Worm (Caenorhabditis elegans) whole organism, L4 larva: ENCODE data around the gene tag-342.

Experiments used
- F37D6.2 ChIP-seq: sonication (generic microtip); optimal IDR thresholded peaks from 2 replicates; lab custom pipeline; 2016; ENCODE audit warnings: mild to moderate bottlenecking, missing genetic modification characterization, missing compliant biosample characterization
- F44E2.7 ChIP-seq: fragments of 200-800 bp; sonication (Bioruptor generic); IDR thresholded peaks from 2 replicates; pipeline ENCODE4 v2.1.2; 2022; ENCODE audit warnings: missing genetic modification characterization, missing compliant biosample characterization
- F49E8.2 ChIP-seq: sonication (generic microtip); optimal IDR thresholded peaks from 2 replicates; lab custom pipeline; 2016; ENCODE audit warnings: missing compliant biosample characterization, mild to moderate bottlenecking, missing genetic modification characterization, borderline replicate concordance
- Y105C5A.15 ChIP-seq: fragments of 200-800 bp; sonication (Bioruptor generic); IDR thresholded peaks from 2 replicates; pipeline ENCODE4 v1.3.6; 2022; ENCODE audit warnings: missing genetic modification characterization, missing compliant biosample characterization
- aly-2 ChIP-seq: sonication (generic microtip); optimal IDR thresholded peaks from 2 replicates; lab custom pipeline; 2018; ENCODE audit warnings: missing biosample characterization, missing genetic modification characterization
- ceh-28 ChIP-seq: fragments of 150-350 bp; optimal IDR thresholded peaks from 2 replicates; lab custom pipeline; 2014; ENCODE audit warnings: missing biosample characterization, missing genetic modification reagents, missing genetic modification characterization
- ceh-32 ChIP-seq: sonication (generic microtip); optimal IDR thresholded peaks from 2 replicates; lab custom pipeline; 2016; ENCODE audit warnings: mild to moderate bottlenecking, missing genetic modification characterization, missing compliant biosample characterization; ENCODE audit not compliant: poor library complexity
- ceh-44 ChIP-seq: fragments of 200-800 bp; sonication (Bioruptor generic); IDR thresholded peaks from 2 replicates; pipeline ENCODE4 v1.3.6; 2022; ENCODE audit warnings: missing genetic modification reagents, missing genetic modification characterization, missing compliant biosample characterization
- ceh-62 ChIP-seq: sonication (generic microtip); optimal IDR thresholded peaks from 2 replicates; lab custom pipeline; 2017; ENCODE audit warnings: missing biosample characterization, missing genetic modification characterization
- daf-16 ChIP-seq, 3 experiments: sonication (generic microtip); optimal IDR thresholded peaks; 2 replicates each; lab custom pipeline; 2016 to 2017; ENCODE audit warnings: missing genetic modification characterization in 3 of 3, missing genetic modification reagents in 3 of 3, mild to moderate bottlenecking in 2 of 3, missing compliant biosample characterization in 2 of 3, missing biosample characterization in 1 of 3, moderate library complexity in 1 of 3
- dmd-8 ChIP-seq: fragments of 200-800 bp; sonication (Bioruptor generic); IDR thresholded peaks from 2 replicates; pipeline ENCODE4 v1.3.6; 2022; ENCODE audit warnings: missing genetic modification characterization, missing compliant biosample characterization
- dmd-9 ChIP-seq: fragments of 200-800 bp; sonication (Bioruptor generic); IDR thresholded peaks from 2 replicates; pipeline ENCODE4 v1.3.6; 2022; ENCODE audit warnings: missing genetic modification reagents, missing genetic modification characterization, missing compliant biosample characterization
- dpl-1 ChIP-seq: fragments of 150-350 bp; optimal IDR thresholded peaks from 2 replicates; lab custom pipeline; 2014; ENCODE audit warnings: missing biosample characterization, missing genetic modification reagents, missing genetic modification characterization
- duxl-1 ChIP-seq: sonication (generic microtip); optimal IDR thresholded peaks from 2 replicates; lab custom pipeline; 2016; ENCODE audit warnings: mild to moderate bottlenecking, missing genetic modification characterization, moderate library complexity, missing compliant biosample characterization; ENCODE audit not compliant: poor library complexity
- egl-43 ChIP-seq: fragments of 200-800 bp; sonication (Bioruptor generic); IDR thresholded peaks from 2 replicates; pipeline ENCODE4 v1.3.6; 2022; ENCODE audit warnings: missing genetic modification reagents, missing genetic modification characterization, missing compliant biosample characterization
- fkh-10 ChIP-seq: fragments of 150-350 bp; optimal IDR thresholded peaks from 2 replicates; lab custom pipeline; 2014; ENCODE audit warnings: missing biosample characterization, missing genetic modification reagents, missing genetic modification characterization
- fos-1 ChIP-seq: fragments of 150-350 bp; optimal IDR thresholded peaks from 2 replicates; lab custom pipeline; 2014; ENCODE audit warnings: missing biosample characterization, missing genetic modification characterization
- hlh-11 ChIP-seq: fragments of 200-800 bp; sonication (Bioruptor generic); optimal IDR thresholded peaks from 2 replicates; lab custom pipeline; 2018; ENCODE audit warnings: mild to moderate bottlenecking, missing genetic modification characterization, missing compliant biosample characterization
- lin-29 ChIP-seq: fragments of 200-800 bp; sonication (Bioruptor generic); IDR thresholded peaks from 2 replicates; pipeline ENCODE4 v1.3.6; 2022; ENCODE audit warnings: missing genetic modification reagents, missing genetic modification characterization, missing compliant biosample characterization
- lin-38 ChIP-seq: fragments of 200-800 bp; sonication (Bioruptor generic); IDR thresholded peaks from 2 replicates; pipeline ENCODE4 v1.3.6; 2022; ENCODE audit warnings: missing genetic modification reagents, missing genetic modification characterization, missing compliant biosample characterization
- lin-39 ChIP-seq: fragments of 150-350 bp; optimal IDR thresholded peaks from 2 replicates; lab custom pipeline; 2014; ENCODE audit warnings: missing biosample characterization, missing genetic modification reagents, missing genetic modification characterization
- lir-3 ChIP-seq: sonication (generic microtip); optimal IDR thresholded peaks from 2 replicates; lab custom pipeline; 2016; ENCODE audit warnings: mild to moderate bottlenecking, missing genetic modification characterization, missing compliant biosample characterization
- lsy-2 ChIP-seq, 2 experiments: fragments of 150-350 bp in 1 of 2; sonication (generic microtip) in 1 of 2; optimal IDR thresholded peaks; 2 replicates each; lab custom pipeline; 2014 to 2017; ENCODE audit warnings: missing biosample characterization in 2 of 2, missing genetic modification characterization in 2 of 2
- madf-5 ChIP-seq, 2 experiments: fragments of 200-800 bp; sonication (Bioruptor generic); IDR thresholded peaks; 2 replicates each; pipeline ENCODE4 v1.3.6; 2022; ENCODE audit warnings: missing compliant biosample characterization in 2 of 2, missing genetic modification characterization in 2 of 2
- madf-9 ChIP-seq: fragments of 200-800 bp; sonication (Bioruptor generic); conservative IDR thresholded peaks from 2 replicates; pipeline ENCODE4 v1.3.6; 2022; ENCODE audit warnings: missing genetic modification reagents, missing genetic modification characterization, missing compliant biosample characterization
- mep-1 ChIP-seq: fragments of 150-350 bp; sonication (generic microtip); optimal IDR thresholded peaks from 3 replicates; lab custom pipeline; 2014; ENCODE audit warnings: missing biosample characterization, missing genetic modification characterization
- mes-2 ChIP-seq: sonication (generic microtip); optimal IDR thresholded peaks from 2 replicates; lab custom pipeline; 2016; ENCODE audit warnings: missing genotype, mild to moderate bottlenecking, missing genetic modification characterization, missing compliant biosample characterization; ENCODE audit not compliant: poor library complexity, severe bottlenecking
- nhr-111 ChIP-seq: fragments of 200-800 bp; sonication (Bioruptor generic); optimal IDR thresholded peaks from 2 replicates; lab custom pipeline; 2018; ENCODE audit warnings: mild to moderate bottlenecking, missing genetic modification characterization, missing compliant biosample characterization
- nhr-28 ChIP-seq: fragments of 150-350 bp; optimal IDR thresholded peaks from 2 replicates; lab custom pipeline; 2014; ENCODE audit warnings: missing biosample characterization, missing genetic modification characterization
- nhr-41 ChIP-seq: fragments of 200-800 bp; sonication (Bioruptor generic); IDR thresholded peaks from 2 replicates; pipeline ENCODE4 v1.3.6; 2022; ENCODE audit warnings: missing genetic modification reagents, missing genetic modification characterization, missing compliant biosample characterization
- nhr-76 ChIP-seq: fragments of 150-350 bp; optimal IDR thresholded peaks from 2 replicates; lab custom pipeline; 2014; ENCODE audit warnings: missing biosample characterization, missing genetic modification characterization
- nhr-77 ChIP-seq: fragments of 150-350 bp; optimal IDR thresholded peaks from 2 replicates; lab custom pipeline; 2014; ENCODE audit warnings: missing biosample characterization, missing genetic modification characterization
- saeg-2 ChIP-seq: fragments of 200-800 bp; sonication (Bioruptor generic); IDR thresholded peaks from 2 replicates; pipeline ENCODE4 v1.3.6; 2022; ENCODE audit warnings: missing genetic modification reagents, missing genetic modification characterization, missing compliant biosample characterization
- sdz-12 ChIP-seq: fragments of 200-800 bp; sonication (Bioruptor generic); optimal IDR thresholded peaks from 2 replicates; lab custom pipeline; 2018; ENCODE audit warnings: mild to moderate bottlenecking, missing genetic modification characterization, missing compliant biosample characterization
- snpc-1.2 ChIP-seq: fragments of 200-800 bp; sonication (Bioruptor generic); IDR thresholded peaks from 2 replicates; pipeline ENCODE4 v1.3.6; 2022; ENCODE audit warnings: missing genetic modification reagents, missing genetic modification characterization, missing compliant biosample characterization
- snpc-4 ChIP-seq: fragments of 150-350 bp; optimal IDR thresholded peaks from 2 replicates; lab custom pipeline; 2014; ENCODE audit warnings: missing biosample characterization, missing genetic modification characterization
- spr-1 ChIP-seq: sonication (generic microtip); optimal IDR thresholded peaks from 2 replicates; lab custom pipeline; 2016; ENCODE audit warnings: mild to moderate bottlenecking, missing genetic modification characterization, missing compliant biosample characterization
- tag-97 ChIP-seq: fragments of 200-800 bp; sonication (Bioruptor generic); IDR thresholded peaks from 2 replicates; pipeline ENCODE4 v1.3.6; 2022; ENCODE audit warnings: missing genetic modification characterization, missing compliant biosample characterization
- unc-62 ChIP-seq, 3 experiments: fragments of 150-350 bp in 1 of 3; sonication (generic microtip); optimal IDR thresholded peaks in 2 of 3; peaks in 1 of 3; 1 replicate in 1 of 3; 2 replicates in 2 of 3; lab custom pipeline; 2014 to 2017; ENCODE audit warnings: missing biosample characterization in 3 of 3, missing genetic modification characterization in 3 of 3, missing genetic modification reagents in 3 of 3, missing genotype in 1 of 3
- vab-7 ChIP-seq: fragments of 200-800 bp; sonication (Bioruptor generic); IDR thresholded peaks from 2 replicates; pipeline ENCODE4 v1.3.6; 2022; ENCODE audit warnings: missing genetic modification reagents, missing genetic modification characterization, missing compliant biosample characterization
- zfp-2 ChIP-seq: sonication (generic microtip); optimal IDR thresholded peaks from 2 replicates; lab custom pipeline; 2016; ENCODE audit warnings: mild to moderate bottlenecking, missing genetic modification characterization, missing compliant biosample characterization
- zfp-3 ChIP-seq: fragments of 200-800 bp; sonication (Bioruptor generic); conservative IDR thresholded peaks from 2 replicates; pipeline ENCODE4 v1.3.6; 2022; ENCODE audit warnings: missing genetic modification reagents, missing genetic modification characterization, missing compliant biosample characterization

Gene tag-342

DNA sequence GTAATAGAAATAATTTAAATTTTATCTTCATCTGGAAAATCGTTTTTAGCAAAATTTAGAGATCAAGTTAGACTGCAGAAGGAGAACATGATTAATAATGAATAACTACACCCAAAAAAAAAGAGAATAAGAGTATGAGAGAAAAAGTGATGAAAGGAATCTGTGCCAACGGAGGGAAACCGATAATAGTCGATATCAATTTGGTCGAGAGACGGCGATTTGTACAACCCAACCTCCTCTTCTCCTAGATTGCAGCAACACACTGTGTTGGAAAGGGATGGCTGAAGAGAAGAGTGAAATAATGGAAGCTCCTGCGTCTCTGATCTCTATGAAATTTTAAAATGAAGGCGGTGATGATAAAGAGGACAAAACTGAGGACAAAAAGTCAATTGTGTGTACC is 6.5 kb downstream of the tag-342 start (continued):
- TF ChIP-seq nhr-41 (GFP tag; lab: Robert Waterston, UW) (no peak), lir-3 (tag; lab: Kevin White, UChicago) (no peak), duxl-1 (tag; lab: Kevin White, UChicago) (peak; percentile 10), ceh-44 (GFP tag; lab: Robert Waterston, UW) (no peak), nhr-76 (tag; lab: Kevin White, UChicago) (no peak), ceh-28 (tag; lab: Kevin White, UChicago) (no peak), snpc-4 (tag; lab: Kevin White, UChicago) (no peak), dmd-8 (GFP tag; lab: Robert Waterston, UW) (no peak), snpc-1.2 (GFP tag; lab: Robert Waterston, UW) (no peak), sdz-12 (GFP tag; lab: Kevin White, UChicago) (no peak), egl-43 (GFP tag; lab: Robert Waterston, UW) (no peak), saeg-2 (no peak), tag-97 (no peak), madf-9 (GFP tag; lab: Robert Waterston, UW) (no peak), F37D6.2 (no peak), lin-39 (tag; lab: Kevin White, UChicago) (no peak), aly-2 (no peak), hlh-11 (tag; lab: Kevin White, UChicago) (peak; percentile 71), fos-1 (tag; lab: Kevin White, UChicago) (no peak), daf-16 (GFP tag; optimal IDR thresholded peaks at IDR 0.05; lab: Kevin White, UChicago) (no peak), daf-16 (tag; optimal IDR thresholded peaks at IDR 0.05; lab: Kevin White, UChicago) (peak; percentile 2), nhr-77 (tag; lab: Kevin White, UChicago) (peak; percentile 35), vab-7 (GFP tag; lab: Robert Waterston, UW) (no peak), mep-1 (peak; percentile 37), lin-29 (GFP tag; lab: Robert Waterston, UW) (no peak), F44E2.7 (GFP tag; lab: Robert Waterston, UW) (no peak), ceh-62 (no peak), zfp-2 (tag; lab: Kevin White, UChicago) (no peak), spr-1 (no peak), zfp-3 (GFP tag; lab: Robert Waterston, UW) (no peak), Y105C5A.15 (GFP tag; lab: Robert Waterston, UW) (no peak), dpl-1 (GFP tag; lab: Kevin White, UChicago) (no peak), F49E8.2 (tag; lab: Kevin White, UChicago) (no peak), lin-38 (GFP tag; lab: Robert Waterston, UW) (no peak), nhr-111 (GFP tag; lab: Kevin White, UChicago) (no peak), madf-5 (GFP tag; IDR thresholded peaks at IDR 0.05; lab: Robert Waterston, UW) (no peak), nhr-28 (tag; lab: Kevin White, UChicago) (peak; percentile 74), mes-2 (tag; lab: Kevin White, UChicago) (peak; percentile 36), ceh-32 (tag; lab: Kevin White, UChicago) (no peak), dmd-9 (GFP tag; lab: Robert Waterston, UW) (no peak), lsy-2 (tag; optimal IDR thresholded peaks at IDR 0.05; lab: Kevin White, UChicago) (no peak), fkh-10 (GFP tag; lab: Kevin White, UChicago) (no peak), unc-62 (GFP tag; optimal IDR thresholded peaks at IDR 0.05 in 1 of 2; lab: Kevin White, UChicago) (peak in 1 of 2 experiments; percentile 19), unc-62 (tag; optimal IDR thresholded peaks at IDR 0.05; lab: Kevin White, UChicago) (no peak)
